Fruit fly (Drosophila melanogaster): ENCODE data around the gene CG31624.
A peak's percentile ranks its signal among the peaks of the same experiment; 100 is the strongest.

CG31624 gene

dm6 chr2L:21220396-21220795, 20.2 kb upstream of the CG31624 start, which contains the start of gene Atg18b:
TSS of gene Atg18b (minus strand) at chr2L:21220572.
- TF ChIP-seq CG8478 (optimal IDR thresholded peaks at IDR 0.05): no peak
- no peak for TF ChIP-seq CTCF (optimal IDR thresholded peaks at IDR 0.05)

dm6 chr2L:21219640-21220085, 19.5 kb upstream of the CG31624 start:
- TF ChIP-seq CG8478 (optimal IDR thresholded peaks at IDR 0.05) (no peak), CTCF (optimal IDR thresholded peaks at IDR 0.05) (no peak)

- TF ChIP-seq CTCF (optimal IDR thresholded peaks at IDR 0.05): no peak
- no peak for TF ChIP-seq CG8478 (optimal IDR thresholded peaks at IDR 0.05)
Measured at dm6 chr2L:21218912-21219246, 18.7 kb upstream of the CG31624 start.

dm6 chr2L:21218240-21218911, 18.2 kb upstream of the CG31624 start, which contains the start of gene CG8679:
TSS of gene CG8679 (minus strand) at chr2L:21218544.
- TF ChIP-seq CG8478 (optimal IDR thresholded peaks at IDR 0.05) (no peak), CTCF (optimal IDR thresholded peaks at IDR 0.05) (peak; percentile 37 to 57)

DNA sequence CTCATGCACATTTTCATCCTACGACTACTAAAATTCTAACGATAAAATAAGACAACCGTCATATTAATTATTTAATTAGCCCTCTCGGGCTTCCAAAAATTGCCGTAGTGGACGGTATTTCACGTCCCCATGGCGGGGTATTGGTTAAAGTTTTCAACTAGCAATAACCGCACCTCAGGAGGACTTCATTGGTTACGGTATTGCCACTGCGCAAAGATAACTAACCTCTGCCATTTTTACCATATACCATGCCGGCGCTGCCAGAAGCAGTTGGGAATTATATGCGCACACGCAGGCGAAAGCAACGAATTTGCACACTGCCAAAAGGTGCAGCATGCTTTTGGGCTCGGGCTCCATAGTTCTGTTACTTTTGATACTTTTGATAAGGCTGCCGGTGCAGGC, 14.8 kb upstream of the CG31624 start:
- TF ChIP-seq CTCF (optimal IDR thresholded peaks at IDR 0.05) (no peak), CG8478 (optimal IDR thresholded peaks at IDR 0.05) (no peak)

DNA sequence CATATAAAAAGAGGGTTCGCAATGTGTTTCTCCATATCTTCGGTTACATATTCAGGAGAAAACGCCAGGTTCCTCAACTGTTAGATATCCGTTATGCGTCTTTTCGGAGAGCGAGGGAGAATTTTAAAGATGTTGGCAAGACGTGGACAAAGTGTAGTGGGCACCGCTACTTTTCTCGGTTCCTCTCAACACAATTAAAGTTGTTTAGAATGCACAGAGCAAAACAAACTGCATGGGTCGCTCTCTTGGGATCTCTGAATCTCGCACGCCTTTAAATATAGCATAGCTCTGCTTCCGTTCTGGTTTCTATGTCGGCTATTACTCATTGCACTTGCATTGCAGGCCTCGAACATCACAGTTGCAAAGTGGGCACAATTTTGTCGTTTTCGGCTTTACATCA, 6.0 kb upstream of the CG31624 start, which contains the start of gene clumsy:
Gene clumsy, plus strand, starts transcription at position 301 of the 400 bp plus-strand sequence.
- TF ChIP-seq CG8478 (optimal IDR thresholded peaks at IDR 0.05): no peak

DNA sequence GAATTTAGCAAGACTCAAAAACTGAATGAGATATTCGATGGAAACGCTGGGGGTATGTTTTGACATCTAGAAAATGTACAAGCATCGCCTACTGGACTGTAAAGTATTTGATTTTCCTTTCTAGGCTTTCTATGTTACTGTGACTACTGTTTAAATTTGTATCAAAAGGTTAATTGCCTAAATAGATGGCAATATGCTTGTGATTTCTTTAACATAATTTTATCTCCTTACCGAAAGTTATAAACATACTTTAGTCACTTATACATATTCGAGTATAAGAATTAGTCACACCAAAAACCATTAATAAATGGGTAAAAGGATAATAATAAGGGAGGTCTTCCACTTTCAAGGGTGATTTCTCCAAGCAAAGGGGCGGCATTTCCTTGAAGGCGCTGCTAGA, 2.5 kb upstream of the CG31624 start, which contains the start of gene CG31988:
Gene CG31988, minus strand, starts transcription at position 101 of the 400 bp plus-strand sequence.
- TF ChIP-seq CTCF (optimal IDR thresholded peaks at IDR 0.05) (no peak), CG8478 (optimal IDR thresholded peaks at IDR 0.05) (no peak)

DNA sequence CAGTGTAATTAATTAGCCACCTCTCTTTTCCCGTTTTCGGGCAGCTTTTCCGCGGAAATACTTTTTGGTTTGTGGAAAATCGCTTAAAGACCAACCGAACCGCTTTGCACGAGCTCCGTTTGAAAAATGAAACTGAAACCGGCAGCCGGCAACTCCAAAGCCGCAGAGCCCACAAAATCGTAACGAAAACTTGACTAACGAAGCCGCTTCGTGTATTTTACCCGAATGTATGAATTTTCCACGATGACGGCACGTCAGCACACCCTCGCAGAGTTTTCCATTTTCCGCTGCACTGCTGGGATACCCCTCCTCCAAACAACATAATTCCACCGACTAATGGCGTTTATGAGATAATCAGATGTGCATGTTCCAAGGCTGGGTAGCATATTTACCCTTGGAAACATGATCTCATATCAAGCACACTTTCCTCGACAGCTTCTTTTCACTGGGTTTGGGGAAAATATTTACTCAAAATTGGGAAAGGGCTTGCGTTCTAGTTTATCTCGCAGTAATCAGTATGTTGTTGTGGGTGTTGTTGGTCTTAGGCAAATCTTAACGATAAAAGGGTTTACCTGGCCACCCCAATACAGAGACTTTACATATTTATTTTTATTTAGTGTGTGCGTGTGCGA, 1.4 kb downstream of the CG31624 start, which contains the start of gene Ret:
Gene Ret, minus strand, starts transcription at position 130 of the 632 bp plus-strand sequence.
- TF ChIP-seq CTCF (optimal IDR thresholded peaks at IDR 0.05): no peak
- TF ChIP-seq CG8478 (optimal IDR thresholded peaks at IDR 0.05): no peak

dm6 chr2L:21197178-21197577, 3.0 kb downstream of the CG31624 start:
- TF ChIP-seq CTCF (optimal IDR thresholded peaks at IDR 0.05) (no peak), CG8478 (optimal IDR thresholded peaks at IDR 0.05) (no peak)

DNA sequence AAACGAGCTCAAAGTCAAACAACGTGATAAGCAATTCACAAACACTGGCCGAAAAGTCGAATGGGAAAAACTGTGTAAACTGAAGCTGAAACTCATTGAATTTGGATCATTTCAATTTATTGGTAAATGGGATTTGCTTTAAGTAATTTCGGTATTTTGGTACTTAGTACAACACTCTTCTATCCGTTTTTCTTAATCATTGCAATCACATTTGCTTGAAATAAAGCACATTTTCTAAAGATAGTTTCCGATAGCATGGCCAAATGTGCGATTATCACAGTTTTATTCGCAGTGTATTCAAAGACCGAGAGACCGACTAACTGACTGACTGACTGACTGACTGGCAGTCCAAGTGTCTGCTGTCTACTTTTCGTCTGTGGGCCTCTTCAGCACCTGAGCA, 3.7 kb downstream of the CG31624 start:
- no peak for TF ChIP-seq CG8478 (optimal IDR thresholded peaks at IDR 0.05)
- no peak for TF ChIP-seq CTCF (optimal IDR thresholded peaks at IDR 0.05)

DNA sequence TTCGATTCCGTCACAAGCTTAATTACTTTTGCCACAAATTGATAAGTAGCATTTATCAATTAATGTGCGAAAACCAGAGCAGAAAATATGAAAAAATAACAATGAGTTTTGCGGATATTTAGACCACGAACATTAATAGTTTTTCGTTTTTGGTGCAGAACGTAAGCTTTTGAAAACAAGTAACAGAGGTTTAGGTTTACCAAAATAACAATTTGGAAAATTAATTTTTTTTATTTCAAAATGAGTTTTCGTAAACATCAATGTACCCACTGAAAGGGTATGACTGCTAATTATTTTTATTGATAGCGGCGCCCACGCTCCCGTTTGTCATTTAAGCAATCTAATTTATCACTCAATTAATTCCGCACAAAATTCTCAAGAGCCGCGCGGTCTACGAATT, 4.8 kb downstream of the CG31624 start:
- TF ChIP-seq CTCF (optimal IDR thresholded peaks at IDR 0.05): no peak
- no peak for TF ChIP-seq CG8478 (optimal IDR thresholded peaks at IDR 0.05)

- TF ChIP-seq CG8478 (optimal IDR thresholded peaks at IDR 0.05) (no peak), CTCF (optimal IDR thresholded peaks at IDR 0.05) (no peak)
Measured at dm6 chr2L:21189273-21189781, 10.8 kb downstream of the CG31624 start.

dm6 chr2L:21187753-21188152, 12.4 kb downstream of the CG31624 start:
- TF ChIP-seq CG8478 (optimal IDR thresholded peaks at IDR 0.05): no peak
- TF ChIP-seq CTCF (optimal IDR thresholded peaks at IDR 0.05): no peak

DNA sequence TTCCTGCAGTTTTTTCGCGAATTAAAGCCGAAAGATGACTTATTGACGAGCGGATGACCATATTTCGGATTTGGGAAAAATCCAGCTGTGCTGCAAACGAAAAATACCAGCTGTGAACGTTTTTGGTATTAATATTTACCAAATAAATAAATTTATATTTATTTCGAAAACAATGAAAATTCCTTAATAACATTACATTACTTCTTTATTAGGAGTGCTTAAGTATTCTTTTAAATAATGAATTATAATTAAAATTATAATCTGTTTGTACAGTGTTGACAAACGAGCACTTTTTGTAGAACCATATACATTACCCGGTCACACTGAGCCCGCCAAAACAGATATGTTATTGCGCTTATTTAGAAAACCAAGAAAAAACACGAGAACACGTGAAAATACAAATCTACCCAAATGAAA, 20.6 kb downstream of the CG31624 start, which contains the start of the genes bur and Mcm10:
Gene bur, minus strand, starts transcription at position 69 of the 417 bp plus-strand sequence.
Gene Mcm10, plus strand, starts transcription at position 319 of the 417 bp plus-strand sequence.
- TF ChIP-seq CTCF (optimal IDR thresholded peaks at IDR 0.05) (no peak), CG8478 (optimal IDR thresholded peaks at IDR 0.05) (no peak)

DNA sequence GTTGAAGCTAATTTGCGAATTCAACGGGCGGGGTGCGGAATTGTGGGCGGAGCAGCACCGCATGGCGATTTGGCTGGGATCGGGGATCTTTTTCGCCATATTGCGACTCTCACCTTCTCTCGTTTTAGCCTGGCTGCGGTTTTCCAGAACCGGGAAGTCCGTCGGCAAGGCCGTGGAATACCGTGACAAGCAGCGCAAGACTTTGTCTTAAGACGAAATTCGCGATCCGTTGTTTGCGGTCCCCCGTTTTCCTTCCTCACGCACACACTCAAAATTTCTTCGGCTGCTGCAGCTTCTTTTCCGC, 21.0 kb downstream of the CG31624 start:
- TF ChIP-seq CTCF (optimal IDR thresholded peaks at IDR 0.05): no peak
- no peak for TF ChIP-seq CG8478 (optimal IDR thresholded peaks at IDR 0.05)

Measured in S2 (cell line).